Worm (Caenorhabditis elegans) whole organism, midembryonic: ENCODE measurements around the gene calf-1.

Experiments used
- T22C8.4 ChIP-seq: fragments of 200-800 bp; sonication (Bioruptor generic); IDR thresholded peaks from 2 replicates; pipeline ENCODE4 v1.3.6; 2022; ENCODE audit warnings: missing genetic modification characterization, missing compliant biosample characterization
- cog-1 ChIP-seq: sonication (generic microtip); optimal IDR thresholded peaks from 2 replicates; lab custom pipeline; 2016; ENCODE audit warnings: missing genetic modification characterization, missing compliant biosample characterization
- flt-1 ChIP-seq: fragments of 200-800 bp; sonication (Bioruptor generic); IDR thresholded peaks from 2 replicates; pipeline ENCODE4 v1.3.6; 2022; ENCODE audit warnings: missing genetic modification characterization, missing compliant biosample characterization
- klf-2 ChIP-seq: fragments of 200-800 bp; sonication (Bioruptor generic); conservative IDR thresholded peaks from 2 replicates; pipeline ENCODE4 v1.3.6; 2022; ENCODE audit warnings: missing genetic modification reagents, missing genetic modification characterization, missing compliant biosample characterization
- med-1 ChIP-seq: sonication (generic microtip); optimal IDR thresholded peaks from 2 replicates; lab custom pipeline; 2017; ENCODE audit warnings: missing genetic modification characterization, mild to moderate bottlenecking, missing compliant biosample characterization, antibody characterized with exemption, missing genetic modification reagents; ENCODE audit not compliant: insufficient read depth
- ref-1 ChIP-seq: fragments of 200-800 bp; sonication (Bioruptor generic); conservative IDR thresholded peaks from 2 replicates; pipeline ENCODE4 v1.3.6; 2022; ENCODE audit warnings: missing genetic modification reagents, missing genetic modification characterization, missing compliant biosample characterization
- tab-1 ChIP-seq: fragments of 200-800 bp; sonication (Bioruptor generic); IDR thresholded peaks from 2 replicates; pipeline ENCODE4 v1.3.6; 2022; ENCODE audit warnings: missing genetic modification characterization, missing compliant biosample characterization
- ztf-23 ChIP-seq: fragments of 200-800 bp; sonication (Bioruptor generic); IDR thresholded peaks from 2 replicates; pipeline ENCODE4 v1.3.6; 2022; ENCODE audit warnings: missing genetic modification reagents, missing genetic modification characterization, missing compliant biosample characterization
- ztf-29 ChIP-seq: fragments of 200-800 bp; sonication (Bioruptor generic); IDR thresholded peaks from 2 replicates; pipeline ENCODE4 v1.3.6; 2022; ENCODE audit warnings: missing genetic modification reagents, missing genetic modification characterization, missing compliant biosample characterization

Gene calf-1

DNA sequence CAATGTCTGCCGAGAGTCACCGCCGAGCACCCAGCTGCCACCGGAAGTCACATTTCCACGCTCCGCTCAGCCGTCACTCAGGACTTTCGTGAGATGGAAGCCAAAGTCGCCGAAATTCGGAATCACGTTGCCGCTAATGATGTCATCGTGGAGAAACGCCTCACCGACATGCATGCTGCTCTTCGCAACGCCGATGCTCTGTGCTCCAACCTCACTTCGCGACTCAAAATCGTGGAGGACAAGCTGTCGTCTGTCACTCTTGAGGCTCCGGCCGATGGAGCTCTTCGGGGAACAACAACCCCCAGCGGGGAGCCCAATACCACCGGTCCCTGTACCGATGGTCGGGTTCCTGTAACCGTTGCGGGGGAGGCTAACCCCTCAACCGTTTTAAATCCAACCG, 27.7 kb upstream of the calf-1 start:
- TF ChIP-seq ref-1 (GFP tag; lab: Robert Waterston, UW) (no peak), ztf-29 (GFP tag; lab: Robert Waterston, UW) (no peak), T22C8.4 (GFP tag; lab: Robert Waterston, UW) (no peak), cog-1 (tag; lab: Kevin White, UChicago) (no peak), tab-1 (no peak), klf-2 (no peak), med-1 (GFP tag; lab: Kevin White, UChicago) (no peak), flt-1 (no peak)

DNA sequence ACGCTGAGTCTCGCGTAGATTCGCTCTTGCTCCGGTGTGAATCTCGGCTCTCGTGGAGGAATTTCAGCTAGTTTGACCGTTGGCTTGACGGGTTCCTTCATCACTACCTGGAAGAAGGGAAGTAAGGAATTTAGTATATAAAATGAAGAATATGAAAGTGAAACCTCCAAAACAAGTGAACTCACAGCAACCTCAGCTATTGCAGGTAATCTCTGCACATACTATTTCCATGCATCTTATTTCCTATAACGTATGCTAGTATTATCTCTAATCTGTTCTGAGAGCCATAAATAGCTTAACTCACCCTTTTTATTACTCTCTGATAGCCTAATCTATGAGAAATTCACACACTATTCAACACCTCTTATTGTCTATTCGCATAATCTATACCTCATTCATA, 26.1 kb upstream of the calf-1 start, which contains the start of gene Y38H6C.4:
TSS of gene Y38H6C.4 (minus strand) at position 101 of the 400 bp plus-strand sequence.
- no peak for TF ChIP-seq klf-2
- TF ChIP-seq ref-1 (GFP tag; lab: Robert Waterston, UW), result no peak
- TF ChIP-seq ztf-23 (GFP tag; lab: Robert Waterston, UW), result no peak
- TF ChIP-seq T22C8.4 (GFP tag; lab: Robert Waterston, UW), result no peak
- no peak for TF ChIP-seq med-1 (GFP tag; lab: Kevin White, UChicago)
- no peak for TF ChIP-seq flt-1
- no peak for TF ChIP-seq tab-1
- no peak for TF ChIP-seq cog-1 (tag; lab: Kevin White, UChicago)
- TF ChIP-seq ztf-29 (GFP tag; lab: Robert Waterston, UW), result no peak

DNA sequence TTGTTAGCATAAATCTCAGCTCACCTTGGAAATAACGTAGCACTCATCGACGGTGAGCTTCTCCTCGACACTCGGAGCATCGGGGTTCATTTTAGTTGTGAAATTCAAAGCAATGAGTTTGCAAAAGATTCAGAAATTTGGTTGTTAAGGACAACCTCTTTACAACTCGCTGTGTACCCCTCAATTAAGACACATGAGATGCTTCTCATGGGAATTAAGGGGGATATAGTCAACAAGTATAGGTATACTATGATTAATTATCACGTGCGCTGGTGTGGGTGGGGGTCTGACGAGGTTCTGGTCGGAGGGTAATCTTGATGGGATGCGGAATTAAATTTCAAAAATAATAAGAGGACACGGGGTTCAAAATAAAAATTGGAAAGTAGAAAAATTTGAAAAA, 21.5 kb upstream of the calf-1 start, which contains the start of gene dct-14:
TSS of gene dct-14 (minus strand) at position 101 of the 400 bp plus-strand sequence.
- TF ChIP-seq flt-1 (no peak), T22C8.4 (GFP tag; lab: Robert Waterston, UW) (no peak), klf-2 (no peak), med-1 (GFP tag; lab: Kevin White, UChicago) (no peak), ztf-23 (GFP tag; lab: Robert Waterston, UW) (no peak), ref-1 (GFP tag; lab: Robert Waterston, UW) (no peak), tab-1 (no peak), ztf-29 (GFP tag; lab: Robert Waterston, UW) (no peak), cog-1 (tag; lab: Kevin White, UChicago) (no peak)

DNA sequence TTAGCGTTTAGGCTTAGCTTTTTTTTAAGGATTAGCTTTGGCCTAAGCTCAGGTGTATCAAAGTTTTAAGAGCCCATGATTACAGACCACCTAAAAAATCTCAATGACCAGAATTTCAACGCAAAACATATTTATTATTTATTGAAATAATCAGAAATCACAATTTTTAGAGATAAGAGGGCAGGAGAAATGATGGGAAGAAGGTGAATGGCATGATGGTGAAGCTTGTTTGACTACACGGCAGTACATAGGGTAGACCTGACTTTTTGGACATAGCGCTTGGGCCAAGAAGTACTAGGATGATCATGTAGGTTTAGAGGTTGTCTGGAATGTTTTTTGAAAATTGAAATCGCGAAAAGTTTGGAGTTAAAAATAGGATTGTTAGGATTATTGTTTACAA, 20.8 kb upstream of the calf-1 start:
- TF ChIP-seq cog-1 (tag; lab: Kevin White, UChicago) (no peak), ref-1 (GFP tag; lab: Robert Waterston, UW) (no peak)

DNA sequence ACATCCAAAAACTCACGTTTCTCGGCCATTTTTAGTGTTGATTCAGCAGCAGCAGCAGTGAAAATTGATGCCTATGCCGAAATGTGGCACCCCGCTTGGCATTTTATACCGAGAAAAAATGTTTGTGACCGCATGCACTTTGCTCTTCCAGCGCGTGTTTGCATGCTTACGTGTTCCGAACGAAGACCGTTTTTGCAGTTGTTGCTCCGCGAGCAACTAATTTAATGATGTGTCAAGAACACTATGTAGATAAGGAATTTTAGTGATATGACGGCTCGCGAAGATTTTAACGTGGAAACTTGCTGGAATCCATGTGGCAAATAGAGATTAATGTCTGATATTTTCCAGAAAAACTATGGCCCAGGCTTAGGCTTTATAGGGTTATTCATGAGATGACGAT, 20.1 kb upstream of the calf-1 start, which contains the start of gene dct-16:
TSS of gene dct-16 (minus strand) at position 78 of the 400 bp plus-strand sequence.
- TF ChIP-seq ztf-23 (GFP tag; lab: Robert Waterston, UW), result no peak
- TF ChIP-seq med-1 (GFP tag; lab: Kevin White, UChicago), result no peak
- TF ChIP-seq ref-1 (GFP tag; lab: Robert Waterston, UW), result no peak
- no peak for TF ChIP-seq cog-1 (tag; lab: Kevin White, UChicago)
- no peak for TF ChIP-seq flt-1
- TF ChIP-seq ztf-29 (GFP tag; lab: Robert Waterston, UW), result no peak
- no peak for TF ChIP-seq klf-2
- TF ChIP-seq T22C8.4 (GFP tag; lab: Robert Waterston, UW), result no peak
- no peak for TF ChIP-seq tab-1

DNA sequence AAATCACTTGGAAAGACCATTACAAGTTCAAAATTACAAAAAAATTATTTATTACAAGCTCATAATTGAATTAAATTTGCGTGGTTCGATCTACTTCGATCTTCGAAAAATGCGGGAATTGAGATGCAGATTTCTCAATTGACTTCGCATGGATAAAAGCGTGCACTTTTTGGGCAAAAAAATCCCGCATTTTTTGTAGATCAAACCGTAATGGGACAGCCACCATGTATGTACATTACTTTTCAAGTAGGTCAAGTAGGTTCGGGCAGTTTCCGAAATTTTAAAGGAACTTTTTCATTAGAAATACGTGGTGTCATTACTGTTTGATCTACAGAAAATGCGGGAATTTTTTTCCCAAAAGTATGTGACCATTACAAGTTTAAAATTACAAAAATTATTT, 18.6 kb upstream of the calf-1 start:
- no peak for TF ChIP-seq ztf-23 (GFP tag; lab: Robert Waterston, UW)
- TF ChIP-seq klf-2, result no peak
- no peak for TF ChIP-seq cog-1 (tag; lab: Kevin White, UChicago)
- no peak for TF ChIP-seq ztf-29 (GFP tag; lab: Robert Waterston, UW)
- no peak for TF ChIP-seq T22C8.4 (GFP tag; lab: Robert Waterston, UW)
- no peak for TF ChIP-seq med-1 (GFP tag; lab: Kevin White, UChicago)
- TF ChIP-seq ref-1 (GFP tag; lab: Robert Waterston, UW), result no peak

DNA sequence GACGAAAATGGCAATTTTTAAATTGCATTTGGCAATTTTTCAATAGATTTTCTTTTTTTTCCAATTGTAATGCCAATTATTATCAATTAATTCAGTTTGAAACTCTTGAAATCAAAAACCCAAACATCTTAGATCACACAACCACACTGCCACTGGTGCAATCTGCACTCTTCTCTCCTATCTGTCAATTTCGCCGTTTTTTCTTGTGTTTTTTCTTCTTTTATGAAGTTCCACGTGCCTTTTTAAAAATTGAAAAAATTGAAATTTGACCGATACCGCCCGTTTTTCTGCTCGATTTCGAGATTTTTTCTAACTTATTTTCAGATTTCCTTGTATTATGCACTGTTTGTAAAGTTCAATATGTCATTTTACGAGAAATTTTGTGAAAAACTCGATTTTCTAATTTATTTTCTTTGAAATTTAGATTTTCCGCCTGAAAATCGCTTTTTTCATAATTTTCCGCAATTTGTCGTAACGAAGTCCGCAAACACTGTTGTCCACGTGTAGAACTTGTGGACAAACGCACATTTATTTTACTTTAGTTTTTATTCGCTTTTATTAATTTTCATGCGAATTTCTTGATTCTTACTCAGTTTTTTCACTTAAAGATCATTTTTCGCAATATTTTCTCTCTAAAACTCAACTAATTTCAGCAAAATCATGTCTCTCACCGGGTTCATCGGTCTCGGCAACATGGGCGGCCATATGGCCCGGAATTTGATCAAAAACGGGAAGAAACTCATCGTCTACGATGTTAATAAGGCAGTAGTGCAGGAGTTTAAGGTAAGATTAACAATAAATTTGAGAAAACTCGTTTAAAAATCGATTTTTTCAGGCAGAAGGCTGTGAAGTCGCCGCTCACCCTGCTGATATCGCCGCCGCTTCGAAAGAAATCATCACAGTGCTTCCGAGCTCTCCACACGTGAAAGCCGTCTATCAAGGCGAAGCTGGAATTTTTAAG, 14.7 kb upstream of the calf-1 start, which contains the start of gene B0250.5:
TSS of gene B0250.5 (plus strand) at position 654 of the 961 bp plus-strand sequence.
- TF ChIP-seq ref-1 (GFP tag; lab: Robert Waterston, UW), result no peak
- no peak for TF ChIP-seq flt-1
- 0 out of 2 replicates have a peak, but pooled peaks have one; percentile 42 for TF ChIP-seq ztf-23 (GFP tag; lab: Robert Waterston, UW)
- TF ChIP-seq cog-1 (tag; lab: Kevin White, UChicago), result no peak
- TF ChIP-seq T22C8.4 (GFP tag; lab: Robert Waterston, UW), result no peak
- no peak for TF ChIP-seq klf-2
- TF ChIP-seq med-1 (GFP tag; lab: Kevin White, UChicago), result no peak

DNA sequence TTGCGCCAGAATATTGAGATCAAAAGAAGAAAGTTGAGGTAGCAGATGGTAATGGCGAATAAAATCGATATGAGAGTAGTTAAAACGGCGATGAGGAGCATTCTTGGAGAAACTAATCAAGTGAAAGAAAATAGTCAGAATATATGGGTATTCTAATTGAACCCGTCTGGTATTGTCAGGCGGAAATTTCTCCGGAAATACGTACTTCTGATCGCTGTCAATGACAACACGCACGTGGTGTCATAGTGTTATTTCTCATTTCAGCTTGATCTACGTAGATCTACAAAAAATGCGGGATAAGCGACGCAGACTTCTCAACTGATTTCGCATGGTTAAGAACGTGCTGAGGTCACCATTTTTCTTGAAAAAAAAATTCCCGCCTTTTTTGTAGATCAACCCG, 13.5 kb upstream of the calf-1 start, which contains the start of gene srbc-79:
TSS of gene srbc-79 (minus strand) at position 101 of the 400 bp plus-strand sequence.
- TF ChIP-seq tab-1 (no peak), T22C8.4 (GFP tag; lab: Robert Waterston, UW) (no peak), flt-1 (no peak), ztf-23 (GFP tag; lab: Robert Waterston, UW) (no peak), ref-1 (GFP tag; lab: Robert Waterston, UW) (no peak), klf-2 (no peak)

DNA sequence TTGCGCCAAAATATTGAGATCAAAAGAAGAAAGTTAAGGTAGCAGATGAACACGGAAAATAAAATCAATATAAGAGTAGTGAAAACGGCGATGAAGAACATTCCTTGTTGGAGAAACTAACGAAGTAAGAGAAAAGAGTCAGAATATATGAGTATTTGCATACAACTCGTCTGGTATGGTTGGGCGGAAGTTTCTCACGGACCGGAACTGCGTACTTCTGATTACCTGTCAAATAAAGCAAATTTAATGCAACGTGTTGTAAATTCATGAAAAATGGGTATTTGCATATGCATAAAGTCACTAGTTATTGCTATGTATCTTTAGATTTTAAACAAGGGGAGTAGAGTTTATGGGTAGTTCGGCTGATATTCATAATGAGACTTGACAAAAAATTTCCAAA, 10.2 kb upstream of the calf-1 start, which contains the start of gene srbc-78:
TSS of gene srbc-78 (minus strand) at position 101 of the 400 bp plus-strand sequence.
- TF ChIP-seq tab-1 (no peak), ztf-29 (GFP tag; lab: Robert Waterston, UW) (no peak), cog-1 (tag; lab: Kevin White, UChicago) (no peak), ztf-23 (GFP tag; lab: Robert Waterston, UW) (no peak), ref-1 (GFP tag; lab: Robert Waterston, UW) (no peak), T22C8.4 (GFP tag; lab: Robert Waterston, UW) (no peak), klf-2 (no peak), med-1 (GFP tag; lab: Kevin White, UChicago) (no peak)
